Worm (Caenorhabditis elegans) whole organism, L4/young adult: ENCODE data around the gene frpr-2.

Source experiments
- W03F9.2 ChIP-seq: fragments of 150-350 bp; optimal IDR thresholded peaks from 2 replicates; lab custom pipeline; 2014; ENCODE audit warnings: missing biosample characterization, missing genetic modification characterization
- dao-5 ChIP-seq: sonication (generic microtip); optimal IDR thresholded peaks from 2 replicates; lab custom pipeline; 2016; ENCODE audit warnings: missing genotype, missing genetic modification characterization, moderate library complexity, missing compliant biosample characterization
- him-1 ChIP-seq: sonication (generic microtip); optimal IDR thresholded peaks from 2 replicates; lab custom pipeline; 2016; ENCODE audit warnings: missing genotype, missing genetic modification reagents, missing genetic modification characterization, missing compliant biosample characterization

- no peak for TF ChIP-seq him-1 (tag; lab: Kevin White, UChicago)
- no peak for TF ChIP-seq W03F9.2
- no peak for TF ChIP-seq dao-5 (tag; lab: Kevin White, UChicago)
These were observed 16.1 kb downstream of the frpr-2 start, which contains the start of gene scav-4 for ce11 chrX:12981393-12981792.
